Fruit fly (Drosophila melanogaster) whole organism, adult: ENCODE data around the gene CG10005.

ENCODE experiments used
- CG14711 ChIP-seq: fragments of 200-800 bp; sonication (Bioruptor generic); optimal IDR thresholded peaks from 2 replicates; lab custom pipeline; 2018; ENCODE audit warnings: missing biosample characterization, mild to moderate bottlenecking, missing genetic modification characterization, moderate library complexity
- CG1620 ChIP-seq: fragments of 200-800 bp; sonication (Bioruptor generic); optimal IDR thresholded peaks from 2 replicates; lab custom pipeline; 2016; ENCODE audit warnings: missing biosample characterization, missing genetic modification characterization
- CG33017 ChIP-seq: fragments of 200-800 bp; sonication (Bioruptor generic); optimal IDR thresholded peaks from 2 replicates; lab custom pipeline; 2018; ENCODE audit warnings: missing biosample characterization, mild to moderate bottlenecking, missing genetic modification characterization, moderate library complexity
- CG7101 ChIP-seq: fragments of 200-800 bp; sonication (Bioruptor generic); optimal IDR thresholded peaks from 2 replicates; lab custom pipeline; 2018; ENCODE audit warnings: missing biosample characterization, mild to moderate bottlenecking, missing genetic modification characterization, moderate library complexity
- Crg-1 ChIP-seq: fragments of 200-800 bp; sonication (Bioruptor generic); optimal IDR thresholded peaks from 2 replicates; lab custom pipeline; 2016; ENCODE audit warnings: missing biosample characterization, missing genetic modification characterization
- Hr96 ChIP-seq: fragments of 200-800 bp; sonication (Bioruptor generic); optimal IDR thresholded peaks from 2 replicates; lab custom pipeline; 2016; ENCODE audit warnings: missing biosample characterization, missing genetic modification characterization
- Mnt ChIP-seq: fragments of 200-800 bp; sonication (Bioruptor generic); optimal IDR thresholded peaks from 2 replicates; lab custom pipeline; 2016; ENCODE audit warnings: missing biosample characterization, mild to moderate bottlenecking, missing genetic modification characterization
- bab1 ChIP-seq: fragments of 200-800 bp; sonication (Bioruptor generic); optimal IDR thresholded peaks from 3 replicates; lab custom pipeline; 2019; ENCODE audit warnings: missing biosample characterization, mild to moderate bottlenecking, missing genetic modification characterization, moderate library complexity
- cic ChIP-seq: fragments of 200-800 bp; sonication (Bioruptor generic); optimal IDR thresholded peaks from 2 replicates; lab custom pipeline; 2017; ENCODE audit warnings: missing biosample characterization, mild to moderate bottlenecking, missing genetic modification characterization, moderate library complexity
- cnc ChIP-seq, 2 experiments: fragments of >200 bp; optimal IDR thresholded peaks; 2 replicates each; lab custom pipeline; 2017
- ovo ChIP-seq: fragments of 200-800 bp; sonication (Bioruptor generic); optimal IDR thresholded peaks from 2 replicates; lab custom pipeline; 2016; ENCODE audit warnings: missing biosample characterization, missing genetic modification characterization
- pad ChIP-seq: fragments of 200-800 bp; sonication (Bioruptor generic); optimal IDR thresholded peaks from 3 replicates; lab custom pipeline; 2017; ENCODE audit warnings: missing biosample characterization, missing genetic modification characterization, mild to moderate bottlenecking, moderate library complexity, missing genetic modification reagents
- tj ChIP-seq: fragments of 200-800 bp; sonication (Bioruptor generic); optimal IDR thresholded peaks from 3 replicates; lab custom pipeline; 2017; ENCODE audit warnings: missing biosample characterization, mild to moderate bottlenecking, missing genetic modification characterization, moderate library complexity
- toe ChIP-seq: fragments of 200-800 bp; sonication (Bioruptor generic); optimal IDR thresholded peaks from 2 replicates; lab custom pipeline; 2016; ENCODE audit warnings: missing biosample characterization, missing genetic modification characterization

CG10005 gene

dm6 chr3R:11941116-11941515, 35.9 kb downstream of the CG10005 start:
- no peak for TF ChIP-seq cnc (optimal IDR thresholded peaks at IDR 0.05; lab: Kevin White, UChicago)

- no peak for TF ChIP-seq Crg-1 (GFP tag; lab: Kevin White, UChicago)
- no peak for TF ChIP-seq tj (GFP tag; lab: Kevin White, UChicago)
- TF ChIP-seq cic (GFP tag; lab: Kevin White, UChicago) = no peak
- TF ChIP-seq Hr96 (GFP tag; lab: Kevin White, UChicago) = no peak
- TF ChIP-seq Mnt (GFP tag; lab: Kevin White, UChicago) = no peak
- no peak for TF ChIP-seq CG33017
- no peak for TF ChIP-seq ovo
- no peak for TF ChIP-seq pad (GFP tag; lab: Kevin White, UChicago)
- no peak for TF ChIP-seq toe (GFP tag; lab: Kevin White, UChicago)
These were observed 39.4 kb downstream of the CG10005 start for dm6 chr3R:11937427-11938114.

DNA sequence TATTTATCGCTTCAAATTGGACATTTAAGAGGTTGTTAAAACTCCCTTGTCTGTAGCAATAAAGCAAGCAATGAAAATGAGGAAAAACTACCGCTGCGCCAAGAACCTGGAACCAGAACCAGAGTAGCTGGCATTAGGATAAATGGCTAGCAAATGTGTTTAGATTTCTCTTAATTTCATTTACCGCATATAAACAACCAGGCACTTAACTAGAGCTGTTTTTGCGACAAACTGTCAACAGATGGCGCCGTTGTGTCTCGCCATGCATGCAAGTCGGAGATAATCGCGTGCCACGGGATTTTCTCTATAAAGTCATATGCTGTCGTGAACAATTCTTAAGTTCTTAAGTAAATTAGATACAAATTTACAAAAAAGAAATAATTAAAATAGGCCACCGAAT, 43.1 kb downstream of the CG10005 start:
- TF ChIP-seq bab1 (GFP tag; lab: Kevin White, UChicago) (no peak), CG14711 (tag; lab: Kevin White, UChicago) (no peak), CG1620 (GFP tag; lab: Kevin White, UChicago) (no peak)

DNA sequence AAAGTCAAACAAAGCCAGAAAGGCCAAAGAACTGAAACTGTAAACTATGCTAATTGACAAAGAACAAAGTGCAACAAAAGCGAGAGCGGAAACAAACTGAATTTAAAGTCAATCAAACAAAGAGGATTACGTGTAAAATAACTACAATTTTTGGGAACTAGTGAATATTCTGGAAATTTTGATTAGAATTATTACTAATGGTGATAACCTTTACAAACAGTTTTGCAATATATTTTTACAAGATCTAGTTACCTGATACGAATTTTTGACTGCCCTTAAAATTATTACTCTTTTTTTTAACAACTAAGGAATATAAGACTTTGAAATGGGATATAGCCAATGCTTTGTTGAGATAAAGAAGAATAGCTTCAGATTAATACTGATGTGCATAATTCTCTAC, 46.0 kb downstream of the CG10005 start, which contains the start of gene CG14731:
TSS of gene CG14731 (plus strand) at position 301 of the 400 bp plus-strand sequence.
- TF ChIP-seq CG7101 (tag; lab: Kevin White, UChicago) = no peak
- TF ChIP-seq cic (GFP tag; lab: Kevin White, UChicago) = no peak
- no peak for TF ChIP-seq CG14711 (tag; lab: Kevin White, UChicago)
